Worm (Caenorhabditis elegans) whole organism, L4/young adult: ENCODE results near the gene exc-5.

ENCODE experiments used
- dao-5 ChIP-seq: sonication (generic microtip); optimal IDR thresholded peaks from 2 replicates; lab custom pipeline; 2016; ENCODE audit warnings: missing genotype, missing genetic modification characterization, moderate library complexity, missing compliant biosample characterization
- him-1 ChIP-seq: sonication (generic microtip); optimal IDR thresholded peaks from 2 replicates; lab custom pipeline; 2016; ENCODE audit warnings: missing genotype, missing genetic modification reagents, missing genetic modification characterization, missing compliant biosample characterization

ce11 chrIV:8778045-8778444, 35.4 kb downstream of the exc-5 start, which contains the start of gene C33D9.6:
- TF ChIP-seq him-1 (tag; lab: Kevin White, UChicago) = no peak
- TF ChIP-seq dao-5 (tag; lab: Kevin White, UChicago) = no peak
